Fruit fly (Drosophila melanogaster) S2 (cell line): ENCODE results near the gene spd-2.

Source experiments
- CG8478 ChIP-seq: fragments of >200 bp; optimal IDR thresholded peaks from 2 replicates; lab custom pipeline; 2018
- CTCF ChIP-seq, 2 experiments: fragments of >200 bp; optimal IDR thresholded peaks; 2 replicates each; lab custom pipeline; 2018

- TF ChIP-seq CTCF (optimal IDR thresholded peaks at IDR 0.05; lab: Kevin White, UChicago) (peak in 1 of 2 experiments; percentile 7), CG8478 (lab: Kevin White, UChicago) (no peak)
Observed at dm6 chr3L:16574307-16574946, 20.4 kb downstream of the spd-2 start, which contains the start of gene mbf1.
